Fruit fly (Drosophila melanogaster): ENCODE data around the gene mRNA-cap.

Gene mRNA-cap

DNA sequence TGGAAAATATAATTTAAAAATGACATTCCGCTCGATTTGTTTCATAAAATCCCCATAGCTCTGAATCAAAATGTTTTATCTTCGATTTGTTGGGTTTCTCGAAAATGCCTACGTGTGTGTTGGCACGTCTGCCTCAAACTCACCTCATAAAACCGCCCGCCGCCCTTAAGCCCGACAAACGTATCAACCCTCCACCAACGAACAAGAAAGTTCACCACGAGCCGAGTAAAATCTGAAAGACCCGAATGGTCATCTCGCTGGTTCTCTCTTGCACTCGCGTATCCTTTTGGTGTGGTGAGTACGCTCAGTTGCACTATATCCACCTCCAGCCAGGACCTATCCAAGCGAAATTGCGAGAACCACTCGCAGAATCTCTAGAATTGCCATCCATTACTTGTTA lies 20.6 kb downstream of the mRNA-cap start:
- no peak for TF ChIP-seq CG17801 (GFP tag; optimal IDR thresholded peaks at IDR 0.05; ENCODE audit: partially characterized antibody)

DNA sequence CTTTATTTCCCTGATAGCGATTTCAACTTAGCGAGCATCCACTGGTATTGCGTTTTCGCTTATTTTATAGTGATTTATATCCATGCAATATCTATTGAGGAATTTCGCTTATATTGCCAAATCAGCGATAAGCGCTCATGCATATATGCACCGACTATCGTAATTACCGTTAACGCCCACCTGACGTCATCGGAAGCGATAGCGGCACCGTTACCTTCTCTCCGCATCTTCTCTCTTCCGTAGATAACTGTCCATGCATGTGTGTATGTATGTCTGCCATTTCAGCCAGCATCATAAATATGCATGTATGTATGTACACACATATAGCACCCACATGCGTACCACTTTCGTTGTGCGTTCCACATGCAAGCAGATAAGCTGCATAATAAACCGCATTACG lies 21.4 kb downstream of the mRNA-cap start:
- no peak for TF ChIP-seq CG17801 (GFP tag; optimal IDR thresholded peaks at IDR 0.05; ENCODE audit: partially characterized antibody)

DNA sequence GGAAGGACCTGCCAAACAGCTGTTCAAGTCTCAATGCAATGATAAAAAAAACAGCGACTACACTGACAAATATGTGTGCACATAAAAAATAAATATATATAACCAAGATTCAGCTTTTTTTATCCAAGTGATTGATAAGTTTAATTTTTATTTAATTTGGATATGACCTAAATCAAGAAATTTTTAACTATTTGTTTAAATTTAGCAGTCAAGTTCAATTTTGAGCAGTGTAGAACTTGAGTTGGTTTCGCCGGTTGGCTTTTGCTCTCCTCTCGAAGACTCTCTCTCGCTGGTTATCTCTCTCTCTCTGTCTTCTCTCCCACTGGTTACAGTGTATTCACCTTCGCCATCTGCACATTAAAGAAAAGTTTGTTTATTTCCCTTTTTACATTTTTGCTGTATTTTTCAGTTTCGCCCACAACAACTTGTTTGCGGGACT lies 24.6 kb downstream of the mRNA-cap start:
- peak; percentile 91 for TF ChIP-seq CG17801 (GFP tag; optimal IDR thresholded peaks at IDR 0.05; ENCODE audit: partially characterized antibody)

DNA sequence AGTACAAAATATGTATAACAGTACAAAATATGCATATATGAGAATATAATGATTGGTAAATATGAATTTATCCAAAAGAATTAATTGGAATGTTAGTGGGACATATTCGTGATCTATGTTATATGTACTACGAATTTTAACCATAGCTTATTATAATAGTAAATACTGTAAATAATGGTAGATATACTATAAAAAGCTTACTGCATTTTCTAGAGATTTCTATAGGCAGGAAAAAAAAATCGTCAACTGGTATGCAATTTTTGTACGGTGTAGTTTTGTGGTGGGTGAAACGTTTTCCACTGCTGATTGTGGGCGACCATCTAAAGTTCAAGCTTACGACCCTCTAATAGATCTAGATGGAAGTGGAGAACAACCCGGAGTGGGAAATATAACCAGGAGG lies 25.8 kb downstream of the mRNA-cap start:
- no peak for TF ChIP-seq CG17801 (GFP tag; optimal IDR thresholded peaks at IDR 0.05; ENCODE audit: partially characterized antibody)

DNA sequence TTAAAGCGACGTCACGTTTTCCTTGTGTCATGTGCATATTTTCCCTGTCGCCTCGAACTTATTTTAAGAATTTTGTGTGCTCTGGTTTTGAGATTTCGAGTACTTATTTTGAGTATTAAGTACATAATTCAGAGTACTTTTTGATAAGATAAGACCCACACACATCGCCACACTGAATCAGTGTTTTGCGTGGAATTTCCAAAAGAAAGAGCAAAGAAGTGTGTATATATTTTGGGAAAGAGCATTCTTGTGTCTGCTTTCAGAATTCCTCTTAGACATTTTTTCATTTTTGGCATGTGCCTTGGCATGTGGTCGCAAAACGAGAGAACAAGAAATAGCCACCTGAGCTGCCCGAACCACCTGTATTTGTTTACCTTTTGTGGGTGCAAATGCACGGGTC lies 26.8 kb downstream of the mRNA-cap start:
- TF ChIP-seq CG17801 (GFP tag; optimal IDR thresholded peaks at IDR 0.05; ENCODE audit: partially characterized antibody), result no peak

DNA sequence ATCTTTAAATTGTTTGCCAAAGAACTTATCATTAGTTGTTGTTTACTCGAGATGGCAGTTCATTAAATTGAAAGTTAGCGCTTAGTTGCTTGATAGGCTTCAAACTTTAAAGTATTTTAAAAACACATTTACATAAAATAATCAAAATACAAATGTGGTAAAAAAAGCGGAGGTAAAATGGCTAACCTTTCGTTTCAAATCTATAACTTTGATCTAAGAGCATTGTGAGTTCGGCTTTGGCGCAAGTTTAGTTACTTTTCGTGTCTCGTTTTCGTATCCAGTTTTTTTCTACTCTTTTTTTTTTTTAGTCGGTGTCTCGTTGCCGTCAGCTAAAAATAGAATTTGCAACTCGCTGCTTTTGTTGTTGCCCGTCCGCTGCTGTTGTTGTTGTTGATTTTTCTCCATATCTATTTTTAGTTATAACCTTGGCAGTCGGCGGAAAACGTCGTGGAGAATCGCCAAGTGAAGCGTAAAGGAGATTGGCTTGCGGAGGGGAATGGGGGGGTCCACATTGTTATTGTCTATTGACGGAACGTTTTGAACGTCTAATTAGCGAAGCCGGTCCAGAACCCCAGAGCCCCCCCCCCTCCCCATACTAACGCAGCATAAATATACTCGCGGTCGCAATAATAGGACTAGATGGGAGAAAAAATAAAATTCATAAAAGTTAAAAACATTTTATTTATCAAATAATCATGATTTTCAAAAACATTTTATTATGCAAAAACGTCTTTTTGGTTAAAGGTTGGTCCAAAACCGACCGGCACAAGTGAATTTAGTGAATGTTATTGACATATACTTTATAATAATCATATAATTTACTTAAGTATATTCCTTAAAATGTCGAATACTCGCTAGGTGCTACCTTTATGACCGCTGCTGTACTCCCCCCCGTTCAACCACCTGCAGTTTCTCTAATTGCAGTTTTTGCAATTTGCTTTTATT lies 27.8 kb downstream of the mRNA-cap start:
- TF ChIP-seq CG17801 (GFP tag; optimal IDR thresholded peaks at IDR 0.05; ENCODE audit: partially characterized antibody), result peak; percentile 79

DNA sequence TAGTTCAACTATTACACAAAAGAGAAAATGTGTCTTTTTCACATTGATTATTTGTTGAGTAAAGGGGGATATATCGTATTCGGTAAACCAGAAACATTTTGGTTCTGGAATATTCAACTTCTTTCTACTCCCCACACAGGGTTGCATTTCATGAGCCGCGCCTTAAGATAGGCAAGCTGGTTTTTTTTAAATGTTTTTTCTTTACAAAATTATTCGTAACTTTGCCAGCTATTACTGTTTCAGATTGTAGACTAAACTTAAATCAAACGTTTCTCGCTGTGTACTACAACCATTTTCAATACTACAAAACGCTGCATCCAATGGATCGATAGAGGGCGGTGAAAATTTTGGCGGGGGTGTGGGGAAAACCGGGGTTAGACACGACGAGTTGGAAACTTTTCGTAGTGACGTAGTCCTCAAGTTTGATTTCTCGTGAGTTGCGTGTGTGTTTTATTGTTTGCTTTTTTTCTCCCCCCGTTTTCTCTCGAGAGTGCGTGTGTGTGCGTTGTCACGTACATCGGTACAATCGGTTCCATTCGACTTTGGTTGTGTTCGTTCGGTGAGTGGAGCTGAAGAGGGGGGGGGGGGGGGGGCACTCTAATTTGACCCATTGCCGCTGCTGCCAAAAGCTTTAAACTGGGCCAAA lies 29.0 kb downstream of the mRNA-cap start:
- TF ChIP-seq CG17801 (GFP tag; optimal IDR thresholded peaks at IDR 0.05; ENCODE audit: partially characterized antibody), result no peak

DNA sequence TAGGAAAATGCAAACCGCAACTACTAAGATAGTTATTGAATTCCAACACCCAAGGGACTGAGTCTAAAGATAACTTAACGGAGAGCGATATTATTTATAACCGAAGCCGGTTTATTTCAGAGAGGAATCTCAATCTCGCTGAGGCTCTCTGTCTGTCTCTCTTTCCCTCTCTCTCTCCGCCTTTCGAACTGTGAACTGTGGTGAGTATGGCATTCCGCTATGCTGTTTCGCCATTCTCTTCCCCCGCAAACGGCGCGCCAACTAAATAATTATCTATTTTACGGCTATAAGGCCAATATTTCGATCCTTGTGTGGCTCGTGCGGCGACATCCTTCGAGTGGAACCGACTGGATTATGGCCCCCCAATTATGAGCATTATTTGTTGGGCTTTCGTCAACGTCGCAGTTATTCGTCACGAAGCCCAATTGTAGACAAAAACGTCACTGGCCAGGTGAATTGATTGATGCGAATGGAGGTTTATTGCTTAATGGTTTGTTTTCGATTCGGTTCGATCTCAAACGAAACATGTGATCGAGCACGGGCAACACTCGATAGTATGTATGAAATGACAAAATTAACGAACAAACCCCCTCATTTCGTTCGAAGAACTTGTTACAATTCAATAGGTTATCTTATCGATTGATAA lies 30.4 kb downstream of the mRNA-cap start:
- no peak for TF ChIP-seq CG17801 (GFP tag; optimal IDR thresholded peaks at IDR 0.05; ENCODE audit: partially characterized antibody)

DNA sequence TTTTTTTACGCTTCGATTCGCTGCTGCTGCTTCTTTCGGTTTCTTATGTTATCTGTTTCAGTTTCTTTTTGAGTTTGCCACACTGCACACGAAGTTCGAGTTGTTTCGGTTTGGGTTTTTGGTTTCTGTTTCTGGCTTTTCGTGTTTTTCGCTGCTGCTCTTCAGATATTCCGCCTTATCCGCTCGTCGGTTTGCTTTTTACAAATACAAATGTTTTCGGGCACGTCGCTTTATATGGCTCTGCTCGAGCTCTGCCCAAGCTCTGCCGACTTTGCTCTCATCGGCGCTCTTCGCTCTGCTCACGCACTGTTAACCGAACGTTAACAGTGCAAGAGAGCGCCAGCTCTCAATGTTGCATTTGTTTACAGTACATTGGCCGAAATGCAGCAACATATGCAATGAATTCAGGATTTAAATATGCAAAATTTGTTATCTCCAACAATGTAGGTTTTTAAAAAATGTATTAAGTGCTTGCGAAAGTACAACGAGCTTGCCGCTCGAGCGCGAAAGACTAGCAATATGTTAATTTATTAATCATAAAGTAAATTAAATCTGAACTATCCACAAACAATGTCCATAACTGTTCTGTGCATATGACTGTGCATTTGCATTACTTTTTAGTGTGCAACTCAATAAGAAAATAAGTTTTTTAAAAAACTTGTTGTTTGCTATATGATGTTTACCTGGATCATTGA lies 31.2 kb downstream of the mRNA-cap start:
- peak; percentile 49 for TF ChIP-seq CG17801 (GFP tag; optimal IDR thresholded peaks at IDR 0.05; ENCODE audit: partially characterized antibody)

DNA sequence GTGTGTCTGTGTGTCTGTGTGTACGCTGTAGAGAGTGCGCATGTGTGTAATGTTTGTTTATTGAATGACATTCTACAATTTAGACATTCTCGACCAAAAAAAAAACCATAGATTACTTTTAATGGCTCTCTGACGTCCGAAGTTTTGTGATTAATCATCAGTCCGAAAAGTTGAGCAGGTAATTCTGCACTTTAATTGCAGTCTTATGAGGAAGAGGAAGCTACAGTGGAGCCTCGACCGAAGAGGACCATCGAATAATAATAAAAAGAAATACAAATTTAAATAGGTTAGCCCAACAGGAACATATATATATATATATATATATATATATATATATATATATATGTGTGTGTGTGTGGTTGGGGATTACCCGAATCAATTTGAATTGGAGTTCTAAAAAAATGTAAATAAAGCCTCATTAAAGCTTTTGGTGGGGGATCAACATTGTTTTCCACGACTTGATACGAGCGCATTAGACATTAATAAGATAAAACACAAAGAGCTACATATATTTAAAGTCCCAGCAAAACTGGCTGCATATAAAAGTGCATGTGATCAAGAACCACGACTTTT lies 33.3 kb downstream of the mRNA-cap start:
- TF ChIP-seq CG17801 (GFP tag; optimal IDR thresholded peaks at IDR 0.05; ENCODE audit: partially characterized antibody), result no peak

DNA sequence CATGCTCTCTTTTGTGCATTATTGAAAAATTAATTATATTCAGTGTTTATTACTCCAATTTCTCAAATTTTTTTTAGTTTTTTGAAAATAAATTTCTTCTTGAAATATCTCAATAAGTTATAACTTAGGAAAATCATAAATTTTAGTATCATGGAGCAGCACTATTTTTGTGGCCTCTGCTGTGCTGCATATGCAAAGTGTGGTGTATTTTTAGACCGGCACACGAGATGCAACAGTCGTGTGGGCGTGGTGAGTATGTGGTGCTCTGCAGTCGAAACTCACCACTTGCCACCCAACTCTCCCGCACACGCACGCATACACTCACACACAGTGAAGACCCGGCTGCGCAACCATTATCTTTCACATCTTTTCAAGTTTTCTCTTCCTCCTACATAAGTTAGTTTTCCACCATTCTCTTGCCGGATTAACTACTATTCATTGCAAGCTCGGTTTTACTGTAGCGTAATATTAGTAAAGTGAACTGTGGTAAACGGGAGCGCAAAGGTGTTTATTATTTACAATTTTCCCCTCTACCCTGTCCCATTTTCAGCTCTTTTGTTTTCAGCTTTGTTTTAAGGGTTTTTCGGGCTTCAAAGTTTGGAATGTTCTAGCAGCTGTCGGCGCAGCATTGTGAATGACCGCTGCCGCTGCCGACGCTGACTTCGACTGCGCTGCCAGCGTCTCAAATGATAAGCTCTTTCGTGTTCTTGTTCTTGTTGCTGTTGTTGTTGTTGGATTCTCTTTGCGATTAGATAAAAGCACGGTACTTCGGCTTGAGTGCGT lies 34.0 kb downstream of the mRNA-cap start:
- TF ChIP-seq CG17801 (GFP tag; optimal IDR thresholded peaks at IDR 0.05; ENCODE audit: partially characterized antibody), result peak; percentile 49

DNA sequence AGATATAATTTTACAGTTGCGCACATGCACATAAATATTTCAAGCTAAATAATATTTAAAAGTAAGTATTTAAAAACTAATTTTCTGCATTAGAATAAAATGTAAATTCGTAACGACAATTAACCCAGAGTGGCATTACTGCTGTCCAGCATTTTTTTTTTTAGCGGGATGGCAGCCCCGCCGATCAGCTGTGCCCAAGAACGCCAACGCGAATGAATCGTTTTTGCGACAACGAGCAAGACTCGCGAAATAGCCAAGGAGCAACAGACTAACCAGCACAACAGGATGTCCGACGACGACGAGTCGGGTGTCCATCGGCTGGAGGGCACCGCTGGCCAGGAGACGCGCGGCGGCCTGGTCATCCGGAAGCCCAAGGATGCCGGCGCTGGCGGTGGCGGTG lies 41.4 kb downstream of the mRNA-cap start, which contains the start of gene Prp16:
Gene Prp16, plus strand, starts transcription at position 185 of the 400 bp plus-strand sequence.
- TF ChIP-seq CG17801 (GFP tag; optimal IDR thresholded peaks at IDR 0.05; ENCODE audit: partially characterized antibody), result no peak

DNA sequence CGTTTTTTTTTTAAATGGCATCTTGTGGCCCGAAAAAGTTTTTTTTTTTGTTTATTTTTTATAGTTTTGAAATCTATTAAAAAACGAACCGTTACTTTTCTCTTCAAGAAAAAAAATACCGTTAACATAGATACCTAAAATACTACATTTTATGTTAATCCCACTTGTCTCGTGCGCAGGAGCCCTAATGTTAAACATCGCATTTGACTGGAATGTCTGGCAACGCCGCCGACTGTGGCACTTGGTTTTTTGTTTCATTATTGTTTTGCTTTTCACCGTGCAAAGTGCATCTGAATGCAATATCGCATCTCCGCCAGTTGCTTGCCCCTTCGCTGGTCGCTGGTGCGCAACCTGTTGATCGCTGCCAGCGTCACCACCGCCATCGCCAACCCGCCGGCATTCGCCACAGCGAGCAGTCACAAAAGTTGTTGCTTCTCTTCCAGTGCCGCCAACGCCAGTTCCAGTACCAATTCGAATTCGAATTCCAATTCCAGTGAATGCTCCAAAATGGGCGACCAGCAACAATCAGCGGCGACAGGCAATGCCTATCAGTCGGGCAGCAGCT lies 42.6 kb downstream of the mRNA-cap start, which contains the start of gene CG11590:
Gene CG11590, plus strand, starts transcription at position 212 of the 565 bp plus-strand sequence.
- no peak for TF ChIP-seq CG17801 (GFP tag; optimal IDR thresholded peaks at IDR 0.05; ENCODE audit: partially characterized antibody)

All from ovary, adult (tissue).